Worm (Caenorhabditis elegans) whole organism, L4/young adult: ENCODE measurements around the gene K12G11.6.

Source experiments
- dao-5 ChIP-seq: sonication (generic microtip); optimal IDR thresholded peaks from 2 replicates; lab custom pipeline; 2016; ENCODE audit warnings: missing genotype, missing genetic modification characterization, moderate library complexity, missing compliant biosample characterization
- him-1 ChIP-seq: sonication (generic microtip); optimal IDR thresholded peaks from 2 replicates; lab custom pipeline; 2016; ENCODE audit warnings: missing genotype, missing genetic modification reagents, missing genetic modification characterization, missing compliant biosample characterization

ce11 chrV:11917186-11917585 lies 23.1 kb downstream of the K12G11.6 start, which contains the start of gene R31.2:
- TF ChIP-seq him-1 (tag; lab: Kevin White, UChicago) (no peak), dao-5 (tag; lab: Kevin White, UChicago) (no peak)
